Worm (Caenorhabditis elegans): ENCODE results near the gene F41F3.8.

The F41F3.8 gene

ce11 chrV:4615802-4616201 is 32.8 kb upstream of the F41F3.8 start, which contains the start of the genes Y61A9LA.10 and F54D11.4 (continued):
- TF ChIP-seq aly-2 (tag; optimal IDR thresholded peaks at IDR 0.05) (no peak), unc-39 (tag; optimal IDR thresholded peaks at IDR 0.05) (no peak), mep-1 (tag; optimal IDR thresholded peaks at IDR 0.05) (peak; percentile 66), pha-4 (GFP tag; IDR thresholded peaks at IDR 0.05) (no peak), pha-4 (tag; optimal IDR thresholded peaks at IDR 0.05) (no peak), lin-39 (tag; optimal IDR thresholded peaks at IDR 0.05) (no peak), ama-1 (optimal IDR thresholded peaks at IDR 0.05) (no peak), dmd-6 (GFP tag; IDR thresholded peaks at IDR 0.05) (no peak), lin-38 (GFP tag; IDR thresholded peaks at IDR 0.05) (peak; percentile 69), ces-1 (GFP tag; optimal IDR thresholded peaks at IDR 0.05) (no peak), lin-1 (GFP tag; IDR thresholded peaks at IDR 0.05) (no peak), ceh-82 (tag; optimal IDR thresholded peaks at IDR 0.05) (no peak), nhr-237 (tag; optimal IDR thresholded peaks at IDR 0.05) (no peak), rbr-2 (tag; optimal IDR thresholded peaks at IDR 0.05) (peak; percentile 50), ztf-7 (tag; optimal IDR thresholded peaks at IDR 0.05) (peak; percentile 54), zfp-3 (GFP tag; conservative IDR thresholded peaks at IDR 0.05) (no peak), nhr-102 (tag; optimal IDR thresholded peaks at IDR 0.05) (peak; percentile 51), tra-1 (GFP tag; IDR thresholded peaks at IDR 0.05) (no peak), ZK546.5 (tag; optimal IDR thresholded peaks at IDR 0.05) (no peak), lin-29 (GFP tag; IDR thresholded peaks at IDR 0.05) (no peak), dve-1 (tag; optimal IDR thresholded peaks at IDR 0.05; ENCODE audit: insufficient read depth) (peak; percentile 52), mes-2 (tag; optimal IDR thresholded peaks at IDR 0.05; ENCODE audit: poor library complexity, severe bottlenecking) (no peak), mxl-3 (GFP tag; optimal IDR thresholded peaks at IDR 0.05) (no peak), F26F4.8 (GFP tag; conservative IDR thresholded peaks at IDR 0.05) (no peak), daf-16 (GFP tag; optimal IDR thresholded peaks at IDR 0.05) (no peak), daf-16 (tag; optimal IDR thresholded peaks at IDR 0.05) (no peak), Y105C5A.15 (GFP tag; IDR thresholded peaks at IDR 0.05) (no peak), fkh-10 (GFP tag; optimal IDR thresholded peaks at IDR 0.05) (no peak), hmg-1.1 (GFP tag; IDR thresholded peaks at IDR 0.05) (no peak), daf-8 (GFP tag; IDR thresholded peaks at IDR 0.05) (no peak), sdz-12 (GFP tag; optimal IDR thresholded peaks at IDR 0.05) (no peak), arid-1 (GFP tag; conservative IDR thresholded peaks at IDR 0.05) (no peak), hif-1 (tag; optimal IDR thresholded peaks at IDR 0.05) (no peak), unc-130 (GFP tag; optimal IDR thresholded peaks at IDR 0.05) (no peak), unc-62 (GFP tag; optimal IDR thresholded peaks at IDR 0.05 in 1 of 2) (no peak), unc-62 (tag; optimal IDR thresholded peaks at IDR 0.05) (no peak), gei-8 (GFP tag; optimal IDR thresholded peaks at IDR 0.05) (no peak), saeg-2 (GFP tag; IDR thresholded peaks at IDR 0.05) (no peak), ZK337.2 (GFP tag; IDR thresholded peaks at IDR 0.05) (no peak), snpc-4 (tag; optimal IDR thresholded peaks at IDR 0.05) (no peak), ceh-28 (tag; optimal IDR thresholded peaks at IDR 0.05) (no peak), F44E2.7 (GFP tag; IDR thresholded peaks at IDR 0.05) (no peak), nhr-42 (GFP tag; IDR thresholded peaks at IDR 0.05) (no peak), F10B5.3 (tag; optimal IDR thresholded peaks at IDR 0.05) (peak; percentile 9), zag-1 (tag; optimal IDR thresholded peaks at IDR 0.05) (no peak), nhr-25 (tag; optimal IDR thresholded peaks at IDR 0.05; ENCODE audit: borderline replicate concordance, insufficient read depth) (no peak), nhr-41 (GFP tag; IDR thresholded peaks at IDR 0.05) (no peak), hlh-30 (tag; optimal IDR thresholded peaks at IDR 0.05; ENCODE audit: insufficient read depth) (peak; percentile 27), zfp-2 (tag; optimal IDR thresholded peaks at IDR 0.05) (no peak), ctbp-1 (GFP tag; IDR thresholded peaks at IDR 0.05) (no peak), duxl-1 (tag; optimal IDR thresholded peaks at IDR 0.05; ENCODE audit: poor library complexity) (no peak), lim-7 (GFP tag; IDR thresholded peaks at IDR 0.05) (no peak), nhr-76 (tag; optimal IDR thresholded peaks at IDR 0.05) (no peak)

Data from whole organism, L4 larva.